Worm (Caenorhabditis elegans): Measurements from ENCODE around the gene nhr-14.

nhr-14 gene

DNA sequence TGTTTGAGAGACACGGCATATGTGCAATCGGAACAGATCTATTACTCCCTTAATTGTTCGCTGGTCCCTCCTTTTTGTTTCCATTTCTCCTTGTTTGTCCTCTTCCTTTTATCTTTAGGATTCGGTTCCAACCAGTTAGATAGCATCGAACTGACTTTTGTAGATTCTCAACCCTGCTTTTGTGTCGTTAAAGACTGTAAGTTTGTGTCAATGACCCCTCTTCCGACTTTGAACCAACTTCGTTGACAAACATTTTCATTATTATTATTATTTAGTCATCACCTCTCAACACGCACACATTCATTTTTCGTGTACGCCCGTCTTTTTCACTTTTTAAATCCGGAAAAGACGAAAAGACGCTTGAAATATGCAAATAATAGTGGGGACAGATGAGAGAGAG is 29.9 kb downstream of the nhr-14 start, which contains the start of gene F16F9.1:
F16F9.1 (plus strand) TSS at position 301 of the 400 bp plus-strand sequence.
- TF ChIP-seq him-1 (tag; optimal IDR thresholded peaks at IDR 0.05) (no peak), W03F9.2 (tag; optimal IDR thresholded peaks at IDR 0.05) (no peak), dao-5 (tag; optimal IDR thresholded peaks at IDR 0.05) (no peak)

DNA sequence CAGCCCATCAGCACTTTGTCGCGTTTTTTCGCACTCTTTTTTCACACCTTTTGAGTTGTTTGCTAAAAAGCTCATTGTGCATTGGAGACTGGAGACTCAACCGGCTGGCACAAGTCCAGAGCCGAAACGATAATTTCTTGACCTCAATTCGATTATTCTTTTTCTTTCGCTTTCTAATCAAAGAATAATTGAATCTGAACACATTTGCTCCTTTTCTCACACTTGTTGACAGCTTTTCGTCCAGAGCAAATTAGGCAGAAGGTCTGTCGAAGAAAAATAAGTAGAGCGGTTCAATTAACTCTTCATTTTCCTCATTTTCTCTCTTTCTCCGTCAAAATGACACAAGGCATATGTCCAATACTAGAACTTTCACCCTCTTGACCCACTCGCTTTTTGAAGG is 31.1 kb downstream of the nhr-14 start:
- TF ChIP-seq W03F9.2 (tag; optimal IDR thresholded peaks at IDR 0.05) (no peak), dao-5 (tag; optimal IDR thresholded peaks at IDR 0.05) (no peak), him-1 (tag; optimal IDR thresholded peaks at IDR 0.05) (no peak)

DNA sequence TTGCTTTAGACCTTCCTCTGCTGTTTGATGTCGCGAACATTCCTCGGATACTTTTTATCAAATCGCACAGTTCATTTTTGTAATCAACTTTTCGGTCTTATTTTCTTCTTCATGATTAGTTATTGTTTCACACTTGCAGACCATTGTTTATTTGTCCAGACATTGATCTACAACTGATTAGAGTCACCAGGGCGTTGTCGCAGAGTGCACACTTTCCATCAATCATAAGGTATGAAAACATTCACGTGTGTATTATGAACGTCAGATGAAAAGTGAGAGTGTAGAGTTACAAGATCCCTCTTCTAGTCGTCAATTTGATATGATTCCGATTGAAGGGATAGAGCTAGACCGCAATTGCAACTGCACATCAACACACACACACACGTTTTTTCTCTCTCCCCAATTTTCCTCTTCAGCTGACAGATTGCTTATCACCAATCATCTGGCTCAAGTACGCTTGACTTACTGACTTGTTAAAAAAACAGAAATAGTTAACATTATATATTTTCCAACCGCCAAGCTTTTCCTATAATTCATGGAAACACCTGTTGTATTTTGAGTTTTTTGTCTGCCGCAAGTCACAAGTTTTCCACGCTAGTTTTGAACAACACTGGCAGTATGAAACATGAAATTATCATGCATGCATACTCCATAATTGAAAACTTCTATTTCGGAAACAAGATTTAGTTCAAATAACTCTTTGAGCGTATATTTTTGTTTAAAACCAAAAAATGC is 35.8 kb downstream of the nhr-14 start:
- TF ChIP-seq dao-5 (tag; optimal IDR thresholded peaks at IDR 0.05) (no peak), W03F9.2 (tag; optimal IDR thresholded peaks at IDR 0.05) (no peak), him-1 (tag; optimal IDR thresholded peaks at IDR 0.05) (no peak)

DNA sequence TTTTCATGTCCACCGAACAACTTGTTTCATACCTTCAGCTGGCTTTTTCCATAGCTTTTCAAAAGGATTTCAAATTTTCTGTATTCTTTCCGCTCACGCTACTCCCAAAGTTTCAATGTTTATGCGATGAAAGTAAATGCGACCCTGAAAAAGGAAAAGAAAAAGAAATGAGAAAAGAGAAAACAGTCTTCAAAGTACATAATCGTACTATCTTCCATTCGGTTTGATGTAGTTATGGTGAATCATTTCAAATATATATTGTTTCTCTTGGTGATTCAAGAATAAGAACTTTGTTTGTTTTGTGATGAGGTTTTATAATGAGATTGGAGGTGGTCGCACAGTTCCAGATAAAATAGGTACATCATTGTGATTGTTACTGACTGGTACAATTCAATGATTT is 37.2 kb downstream of the nhr-14 start:
- TF ChIP-seq W03F9.2 (tag; optimal IDR thresholded peaks at IDR 0.05): no peak
- no peak for TF ChIP-seq him-1 (tag; optimal IDR thresholded peaks at IDR 0.05)
- no peak for TF ChIP-seq dao-5 (tag; optimal IDR thresholded peaks at IDR 0.05)

DNA sequence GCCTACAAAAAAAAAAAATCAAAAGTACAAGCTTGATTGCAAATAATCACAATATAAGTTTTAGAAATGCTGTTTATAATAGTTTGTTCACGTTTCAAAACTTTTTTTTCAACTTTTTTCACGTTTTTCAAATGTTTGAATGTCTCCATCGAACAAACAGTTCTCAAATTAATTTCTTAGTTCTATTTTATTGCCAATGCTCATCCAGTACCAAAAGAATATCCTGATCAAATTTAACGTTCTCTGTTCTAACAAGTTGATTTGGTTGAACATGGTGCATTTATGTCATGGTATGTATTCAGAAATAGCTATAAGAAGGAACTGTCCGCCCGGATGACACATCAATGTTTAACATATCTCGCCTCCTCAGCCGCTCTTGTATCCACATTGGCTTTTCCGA is 43.6 kb downstream of the nhr-14 start, which contains the start of gene kin-9:
kin-9 (plus strand) TSS at position 301 of the 400 bp plus-strand sequence.
- TF ChIP-seq W03F9.2 (tag; optimal IDR thresholded peaks at IDR 0.05) (no peak), him-1 (tag; optimal IDR thresholded peaks at IDR 0.05) (no peak), dao-5 (tag; optimal IDR thresholded peaks at IDR 0.05) (no peak)

DNA sequence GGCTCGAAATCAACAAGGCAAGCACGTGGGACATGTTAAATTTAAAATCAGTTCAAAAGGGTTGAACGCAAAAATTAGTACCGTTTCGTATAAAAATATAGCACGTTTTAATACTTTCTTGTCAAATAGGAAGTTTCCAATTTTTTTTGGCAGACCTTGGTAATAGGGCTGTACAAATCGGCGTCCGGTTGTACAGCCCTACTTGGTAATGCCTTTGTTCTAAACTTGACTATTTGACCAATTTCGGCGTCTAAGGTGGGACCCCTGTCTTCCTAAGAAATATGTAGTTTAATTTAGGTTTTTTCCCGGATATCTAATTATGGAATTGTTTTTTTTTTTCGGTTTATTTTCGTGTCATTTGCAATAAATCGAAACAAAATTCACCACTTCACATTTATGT is 46.5 kb downstream of the nhr-14 start:
- TF ChIP-seq W03F9.2 (tag; optimal IDR thresholded peaks at IDR 0.05): no peak
- TF ChIP-seq him-1 (tag; optimal IDR thresholded peaks at IDR 0.05): no peak
- TF ChIP-seq dao-5 (tag; optimal IDR thresholded peaks at IDR 0.05): no peak

DNA sequence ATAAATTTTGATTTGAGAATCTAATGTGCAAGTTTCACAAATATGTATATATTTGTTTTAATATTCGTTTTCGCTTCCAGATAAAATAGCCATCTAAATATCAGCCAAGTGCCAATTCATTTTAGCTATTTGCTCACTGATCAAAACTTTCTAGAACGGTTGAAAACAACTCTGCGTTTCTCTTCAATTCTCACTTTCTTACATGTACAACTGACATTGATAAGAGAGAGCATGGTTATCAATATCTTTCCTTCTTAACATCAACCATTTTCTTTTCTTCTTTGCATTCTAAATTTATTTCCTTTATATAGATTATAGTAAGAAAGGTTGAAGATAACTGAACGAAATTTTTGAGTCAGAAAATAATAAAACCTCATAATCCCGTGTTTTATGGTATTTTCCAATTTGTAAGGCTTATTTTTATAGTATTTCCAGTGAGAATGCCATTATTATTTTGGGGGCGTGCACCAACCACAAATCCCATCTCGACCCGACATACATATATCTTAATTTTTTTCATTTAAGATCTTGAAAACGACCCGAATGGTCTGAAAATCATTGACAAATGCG is 47.6 kb downstream of the nhr-14 start, which contains the start of gene F08F1.3:
F08F1.3 (plus strand) TSS at position 520 of the 570 bp plus-strand sequence.
- TF ChIP-seq W03F9.2 (tag; optimal IDR thresholded peaks at IDR 0.05) (no peak), him-1 (tag; optimal IDR thresholded peaks at IDR 0.05) (no peak), dao-5 (tag; optimal IDR thresholded peaks at IDR 0.05) (no peak)

DNA sequence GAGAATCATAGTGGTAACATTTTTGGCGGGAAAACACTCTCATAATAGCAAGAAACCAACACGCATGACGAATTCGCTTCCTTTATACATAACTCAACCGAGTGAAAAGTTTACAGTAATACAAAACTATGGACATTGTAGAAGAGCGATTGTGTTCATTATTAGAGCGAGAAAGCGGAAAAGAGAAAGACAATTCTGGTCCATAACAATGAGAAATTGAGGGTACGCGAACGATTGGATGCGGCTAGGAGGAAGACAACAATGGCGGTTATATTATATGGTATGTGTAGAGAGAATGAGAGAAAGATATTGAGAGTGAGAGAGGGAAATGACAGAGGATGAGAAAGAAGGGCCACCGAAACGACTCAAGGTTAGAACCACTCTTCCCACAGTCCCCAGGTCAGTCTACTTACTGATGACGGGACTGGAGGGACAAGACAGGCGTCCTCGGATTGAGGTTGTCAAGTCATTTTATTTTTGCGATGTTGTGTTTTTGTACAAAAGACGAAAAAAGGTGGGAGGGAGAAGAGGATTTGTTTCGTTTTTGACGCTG is 49.7 kb downstream of the nhr-14 start:
- TF ChIP-seq W03F9.2 (tag; optimal IDR thresholded peaks at IDR 0.05) (no peak), him-1 (tag; optimal IDR thresholded peaks at IDR 0.05) (no peak), dao-5 (tag; optimal IDR thresholded peaks at IDR 0.05) (no peak)

DNA sequence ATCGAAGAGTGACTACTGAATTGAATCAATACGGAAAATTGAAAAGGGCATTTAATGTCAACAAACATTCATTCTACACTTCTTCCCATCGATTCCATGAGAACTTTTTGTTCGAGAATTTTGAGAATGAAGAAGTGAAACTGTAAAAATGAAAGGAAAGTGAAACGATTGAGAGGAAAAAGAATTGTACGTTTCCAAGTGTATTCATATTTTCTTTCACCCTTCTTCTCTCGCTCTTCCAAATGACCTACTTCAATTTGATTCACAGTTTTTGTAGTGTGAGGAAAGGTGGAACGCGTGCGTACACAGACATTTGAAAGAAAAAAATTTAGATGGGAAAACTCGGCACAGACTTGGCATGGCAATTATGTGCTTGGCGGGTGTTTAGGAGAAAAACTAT is 51.7 kb downstream of the nhr-14 start:
- no peak for TF ChIP-seq him-1 (tag; optimal IDR thresholded peaks at IDR 0.05)
- no peak for TF ChIP-seq dao-5 (tag; optimal IDR thresholded peaks at IDR 0.05)
- no peak for TF ChIP-seq W03F9.2 (tag; optimal IDR thresholded peaks at IDR 0.05)

All from whole organism, L4/young adult.